Worm (Caenorhabditis elegans): ENCODE results near the gene H40L08.2.

Gene H40L08.2

DNA sequence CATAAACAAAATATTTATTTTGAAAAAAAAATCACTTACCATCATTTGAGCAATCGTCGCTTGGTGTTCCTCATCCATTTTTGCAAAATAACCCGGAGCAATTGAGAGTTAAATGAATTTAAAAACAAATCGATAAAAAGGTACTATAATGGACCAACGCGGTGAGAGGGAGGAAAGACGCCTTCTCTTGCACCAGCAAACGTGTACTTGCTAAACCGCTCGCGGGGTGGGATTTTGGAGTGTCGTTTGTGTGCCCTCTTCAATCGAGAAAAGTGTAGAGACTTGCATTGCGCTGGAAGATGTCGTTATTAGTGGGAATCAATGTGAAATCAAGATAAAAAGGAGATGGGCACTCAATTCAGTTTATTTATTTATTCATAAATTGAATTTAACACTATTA lies 6.3 kb upstream of the H40L08.2 start, which contains the start of gene H40L08.1:
Gene H40L08.1, minus strand, starts transcription at position 292 of the 400 bp plus-strand sequence.
- peak; percentile 90 for TF ChIP-seq attf-3 (GFP tag; conservative IDR thresholded peaks at IDR 0.05)
- no peak for TF ChIP-seq sdz-38 (tag; optimal IDR thresholded peaks at IDR 0.05)

DNA sequence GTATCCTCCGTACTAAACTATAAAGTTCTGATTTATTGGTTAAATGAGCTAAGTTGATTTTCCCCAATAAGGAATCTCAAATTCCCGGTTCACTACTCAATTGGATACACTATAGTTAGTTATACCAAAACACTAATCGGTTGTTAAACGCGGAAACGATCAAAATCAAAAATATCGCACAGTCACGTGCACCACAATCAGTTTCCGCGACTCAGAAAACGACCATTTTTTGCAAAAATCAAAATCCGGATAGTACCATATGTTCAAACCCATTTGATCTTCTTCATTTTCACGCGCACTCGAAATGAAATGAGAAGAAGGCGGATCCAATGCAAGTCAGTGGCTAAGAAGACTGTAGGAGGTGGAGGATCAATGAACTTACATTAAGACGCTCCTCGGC lies 3.9 kb upstream of the H40L08.2 start:
- TF ChIP-seq atf-7 (tag; optimal IDR thresholded peaks at IDR 0.05) (no peak), Y67H2A.10 (GFP tag; conservative IDR thresholded peaks at IDR 0.05) (no peak), lin-26 (GFP tag; IDR thresholded peaks at IDR 0.05) (0 out of 2 replicates have a peak, but pooled peaks have one; percentile 22)

DNA sequence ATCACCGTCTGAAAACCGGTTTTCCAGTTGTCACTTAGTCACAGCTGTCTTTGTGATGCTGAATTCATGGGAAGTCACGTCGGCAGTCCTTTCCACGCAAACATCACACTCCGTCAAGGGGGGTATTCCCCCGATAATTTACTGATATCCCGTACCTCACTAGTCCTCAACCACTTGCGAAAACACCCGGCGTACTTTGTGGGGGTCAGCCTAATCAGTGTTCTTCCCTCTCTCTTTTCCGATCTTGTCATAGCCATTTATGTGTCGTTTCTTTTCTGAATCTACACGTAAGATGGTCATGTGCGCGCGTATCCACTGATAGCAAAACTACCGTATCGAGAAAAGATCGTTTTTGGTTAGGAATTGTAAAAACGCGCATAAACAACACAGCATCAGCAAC lies 1.9 kb upstream of the H40L08.2 start:
- TF ChIP-seq madf-8 (GFP tag; conservative IDR thresholded peaks at IDR 0.05), result no peak
- no peak for TF ChIP-seq F52B5.7 (tag; optimal IDR thresholded peaks at IDR 0.05)
- peak; percentile 28 for TF ChIP-seq lin-40 (tag; optimal IDR thresholded peaks at IDR 0.05)
- TF ChIP-seq cebp-1 (GFP tag; IDR thresholded peaks at IDR 0.05), result no peak
- TF ChIP-seq cebp-1 (tag; optimal IDR thresholded peaks at IDR 0.05), result peak; percentile 9
- peak; percentile 59 for TF ChIP-seq ztf-26 (tag; optimal IDR thresholded peaks at IDR 0.05)

DNA sequence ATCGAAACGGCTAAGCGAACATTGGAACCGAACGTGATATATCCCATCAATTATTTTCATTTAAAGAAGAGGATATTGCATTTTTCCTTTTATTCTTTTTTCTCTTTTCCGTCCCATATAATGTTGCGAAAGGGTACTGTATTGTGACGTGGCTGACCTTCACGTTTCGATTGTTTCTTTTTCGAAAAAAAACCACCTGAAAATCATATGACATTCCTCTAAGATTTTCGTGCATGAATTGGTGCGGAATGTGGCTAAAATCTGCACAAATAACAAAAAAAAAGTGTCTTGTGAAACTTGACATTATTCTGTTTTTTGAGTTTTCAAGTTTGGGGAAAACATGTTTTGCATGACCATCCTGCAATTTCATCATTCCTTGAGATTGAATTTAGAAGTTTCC lies 732 bp upstream of the H40L08.2 start:
- 0 out of 2 replicates have a peak, but pooled peaks have one; percentile 31 for TF ChIP-seq K11D2.4 (GFP tag; IDR thresholded peaks at IDR 0.05)
- TF ChIP-seq ceh-79 (tag; optimal IDR thresholded peaks at IDR 0.05), result no peak
- no peak for TF ChIP-seq cebp-1 (GFP tag; IDR thresholded peaks at IDR 0.05)
- TF ChIP-seq cebp-1 (tag; optimal IDR thresholded peaks at IDR 0.05), result peak; percentile 26

DNA sequence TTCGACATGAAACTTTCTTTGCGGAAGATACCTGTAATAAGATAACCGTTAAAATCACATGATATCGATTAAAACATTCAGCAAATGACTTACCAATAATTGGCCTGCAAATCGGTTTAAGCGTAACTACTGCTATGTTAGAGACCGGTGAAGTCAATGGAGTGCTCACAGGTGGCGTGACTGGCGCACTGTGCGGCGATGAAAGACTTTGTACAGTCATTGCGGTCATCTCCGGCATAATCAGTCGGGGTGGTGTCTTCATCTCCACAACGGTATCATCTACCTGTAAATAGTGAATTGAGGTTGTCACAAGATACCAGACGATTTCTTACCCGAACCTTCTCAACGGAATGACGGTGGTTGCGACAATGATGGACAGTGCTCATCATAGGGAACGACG lies 635 bp downstream of the H40L08.2 start:
- no peak for TF ChIP-seq B0019.2 (GFP tag; conservative IDR thresholded peaks at IDR 0.05)
- TF ChIP-seq madf-6 (GFP tag; IDR thresholded peaks at IDR 0.05), result 0 out of 2 replicates have a peak, but pooled peaks have one; percentile 6
- TF ChIP-seq ama-1 (optimal IDR thresholded peaks at IDR 0.05), result peak; percentile 13
- TF ChIP-seq ama-1 (GFP tag; optimal IDR thresholded peaks at IDR 0.05), result no peak
- TF ChIP-seq Y56A3A.18 (GFP tag; IDR thresholded peaks at IDR 0.05), result 0 out of 2 replicates have a peak, but pooled peaks have one; percentile 28

DNA sequence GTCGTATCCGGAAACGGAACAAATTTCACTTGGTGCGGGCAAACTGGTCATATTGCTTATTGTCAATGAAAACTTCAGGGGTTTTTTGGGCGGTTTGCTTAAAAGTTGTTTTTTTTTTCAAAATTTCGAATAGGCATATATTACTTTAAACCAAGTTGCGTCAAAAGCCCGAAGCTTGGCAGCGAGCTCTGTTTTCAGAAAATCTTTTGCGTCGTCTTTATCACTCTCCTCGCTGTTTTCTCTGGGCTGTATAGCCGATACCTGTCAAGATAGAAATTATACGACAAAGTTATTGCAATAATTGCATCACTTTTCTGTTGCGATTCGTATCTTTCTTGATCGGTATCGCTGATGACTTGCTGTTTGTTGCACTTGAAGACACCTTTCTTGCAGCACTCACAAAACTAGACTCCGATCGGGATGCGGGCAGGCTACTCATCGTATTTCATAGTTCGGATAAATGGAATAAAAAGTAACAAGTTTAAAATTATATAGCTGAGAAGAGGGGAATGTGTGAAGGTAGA lies 1.4 kb downstream of the H40L08.2 start, which contains the start of the genes H40L08.3 and H40L08.9:
Gene H40L08.3, minus strand, starts transcription at position 51 of the 524 bp plus-strand sequence.
Gene H40L08.9, minus strand, starts transcription at position 439 of the 524 bp plus-strand sequence.
- TF ChIP-seq hmg-20 (GFP tag; IDR thresholded peaks at IDR 0.05), result no peak
- peak; percentile 22 for TF ChIP-seq ztf-22 (GFP tag; optimal IDR thresholded peaks at IDR 0.05)
- TF ChIP-seq him-1 (tag; optimal IDR thresholded peaks at IDR 0.05), result no peak
- TF ChIP-seq hrde-1 (tag; optimal IDR thresholded peaks at IDR 0.05; ENCODE audit: borderline replicate concordance), result no peak
- TF ChIP-seq lin-35 (GFP tag; optimal IDR thresholded peaks at IDR 0.05), result no peak
- peak; percentile 52 for TF ChIP-seq nfyb-1 (GFP tag; IDR thresholded peaks at IDR 0.05)
- TF ChIP-seq nfya-2 (GFP tag; IDR thresholded peaks at IDR 0.05), result 0 out of 2 replicates have a peak, but pooled peaks have one; percentile 51
- TF ChIP-seq zim-3 (tag; optimal IDR thresholded peaks at IDR 0.05), result peak; percentile 42
- TF ChIP-seq gei-17 (GFP tag; optimal IDR thresholded peaks at IDR 0.05), result peak; percentile 22
- peak; percentile 42 for TF ChIP-seq dox-1 (GFP tag; IDR thresholded peaks at IDR 0.05)
- no peak for TF ChIP-seq F22D6.2 (tag; optimal IDR thresholded peaks at IDR 0.05)
- TF ChIP-seq mel-28 (tag; optimal IDR thresholded peaks at IDR 0.05; ENCODE audit: borderline replicate concordance), result peak; percentile 6
- no peak for TF ChIP-seq F57A8.1 (GFP tag; optimal IDR thresholded peaks at IDR 0.05)
- TF ChIP-seq ZK185.1 (tag; optimal IDR thresholded peaks at IDR 0.05; ENCODE audit: poor library complexity, severe bottlenecking), result no peak
- TF ChIP-seq ekl-4 (GFP tag; IDR thresholded peaks at IDR 0.05), result no peak
- peak; percentile 92 for TF ChIP-seq ama-1 (optimal IDR thresholded peaks at IDR 0.05)
- no peak for TF ChIP-seq ama-1 (GFP tag; optimal IDR thresholded peaks at IDR 0.05)
- peak; percentile 6 for TF ChIP-seq atf-7 (tag; optimal IDR thresholded peaks at IDR 0.05)
- no peak for TF ChIP-seq ceh-40 (GFP tag; IDR thresholded peaks at IDR 0.05)
- TF ChIP-seq ztf-26 (tag; optimal IDR thresholded peaks at IDR 0.05), result peak; percentile 77
- TF ChIP-seq egl-44 (GFP tag; IDR thresholded peaks at IDR 0.05), result no peak
- 0 out of 2 replicates have a peak, but pooled peaks have one; percentile 3 for TF ChIP-seq C17E4.6 (GFP tag; IDR thresholded peaks at IDR 0.05)
- no peak for TF ChIP-seq madf-3 (GFP tag; IDR thresholded peaks at IDR 0.05)
- TF ChIP-seq K11D2.4 (GFP tag; IDR thresholded peaks at IDR 0.05), result no peak
- TF ChIP-seq somi-1 (GFP tag; optimal IDR thresholded peaks at IDR 0.05), result no peak
